Worm (Caenorhabditis elegans) whole organism, early embryonic: Measurements from ENCODE around the gene exc-13.

Source experiments
- B0310.2 ChIP-seq: sonication (generic microtip); optimal IDR thresholded peaks from 2 replicates; lab custom pipeline; 2016; ENCODE audit warnings: mild to moderate bottlenecking, missing genetic modification characterization, missing compliant biosample characterization
- F13C5.2 ChIP-seq: sonication (generic microtip); optimal IDR thresholded peaks from 2 replicates; lab custom pipeline; 2017; ENCODE audit warnings: mild to moderate bottlenecking, missing genetic modification characterization, inconsistent platforms, missing compliant biosample characterization
- aly-1 ChIP-seq: sonication (generic microtip); optimal IDR thresholded peaks from 2 replicates; lab custom pipeline; 2016; ENCODE audit warnings: missing genetic modification characterization, missing compliant biosample characterization
- ama-1 ChIP-seq: fragments of 150-350 bp; optimal IDR thresholded peaks from 2 replicates; lab custom pipeline; 2014
- ceh-13 ChIP-seq: fragments of 200-800 bp; sonication (Bioruptor generic); optimal IDR thresholded peaks from 2 replicates; lab custom pipeline; 2018; ENCODE audit warnings: mild to moderate bottlenecking, missing genetic modification characterization, missing compliant biosample characterization
- ceh-36 ChIP-seq: sonication (generic microtip); optimal IDR thresholded peaks from 2 replicates; lab custom pipeline; 2016; ENCODE audit warnings: missing genetic modification characterization, inconsistent platforms, missing compliant biosample characterization
- ets-7 ChIP-seq: sonication (generic microtip); optimal IDR thresholded peaks from 2 replicates; lab custom pipeline; 2016; ENCODE audit warnings: missing genotype, missing genetic modification characterization, missing compliant biosample characterization
- flt-1 ChIP-seq: fragments of 200-800 bp; sonication (Bioruptor generic); IDR thresholded peaks from 2 replicates; pipeline ENCODE4 v1.3.6; 2022; ENCODE audit warnings: missing genetic modification characterization, missing compliant biosample characterization
- hmbx-1 ChIP-seq: sonication (generic microtip); optimal IDR thresholded peaks from 2 replicates; lab custom pipeline; 2016; ENCODE audit warnings: mild to moderate bottlenecking, missing genetic modification characterization, missing compliant biosample characterization
- hmg-4 ChIP-seq: fragments of 200-800 bp; sonication (Bioruptor generic); optimal IDR thresholded peaks from 2 replicates; lab custom pipeline; 2018; ENCODE audit warnings: mild to moderate bottlenecking, missing genetic modification characterization, missing compliant biosample characterization
- hnd-1 ChIP-seq: sonication (generic microtip); optimal IDR thresholded peaks from 2 replicates; lab custom pipeline; 2016; ENCODE audit warnings: missing genetic modification characterization, missing compliant biosample characterization
- pes-1 ChIP-seq: fragments of 200-800 bp; sonication (Bioruptor generic); IDR thresholded peaks from 2 replicates; pipeline ENCODE4 v1.3.6; 2022; ENCODE audit warnings: missing genetic modification reagents, missing genetic modification characterization, missing compliant biosample characterization
- scrt-1 ChIP-seq: fragments of 200-800 bp; sonication (Bioruptor generic); IDR thresholded peaks from 2 replicates; pipeline ENCODE4 v1.3.6; 2022; ENCODE audit warnings: missing genetic modification characterization, missing compliant biosample characterization
- sea-1 ChIP-seq: fragments of 200-800 bp; sonication (Bioruptor generic); conservative IDR thresholded peaks from 2 replicates; pipeline ENCODE4 v1.3.6; 2022; ENCODE audit warnings: missing genetic modification characterization, missing compliant biosample characterization
- tbx-11 ChIP-seq: fragments of 200-800 bp; sonication (Bioruptor generic); IDR thresholded peaks from 2 replicates; pipeline ENCODE4 v1.3.6; 2022; ENCODE audit warnings: missing genetic modification characterization, missing compliant biosample characterization
- tbx-37 ChIP-seq: fragments of 200-800 bp; sonication (Bioruptor generic); conservative IDR thresholded peaks from 2 replicates; pipeline ENCODE4 v1.3.6; 2022; ENCODE audit warnings: missing genetic modification reagents, missing genetic modification characterization, missing compliant biosample characterization
- tra-4 ChIP-seq: sonication (generic microtip); optimal IDR thresholded peaks from 2 replicates; lab custom pipeline; 2017; ENCODE audit warnings: missing genetic modification characterization, missing compliant biosample characterization

Gene exc-13

ce11 chrV:7369578-7369977 is 4.5 kb downstream of the exc-13 start, which contains the start of gene srj-14:
Gene srj-14, plus strand, starts transcription at chrV:7369708.
- TF ChIP-seq aly-1 (no peak), ceh-13 (GFP tag; lab: Kevin White, UChicago) (no peak), hmg-4 (GFP tag; lab: Kevin White, UChicago) (no peak), flt-1 (GFP tag; lab: Robert Waterston, UW) (no peak), ama-1 (lab: Kevin White, UChicago) (no peak), sea-1 (GFP tag; lab: Robert Waterston, UW) (no peak), scrt-1 (no peak), pes-1 (no peak), F13C5.2 (tag; lab: Kevin White, UChicago) (no peak), tra-4 (tag; lab: Kevin White, UChicago) (no peak), tbx-37 (GFP tag; lab: Robert Waterston, UW) (no peak), ceh-36 (tag; lab: Kevin White, UChicago) (no peak), tbx-11 (GFP tag; lab: Robert Waterston, UW) (no peak), B0310.2 (tag; lab: Kevin White, UChicago) (no peak), ets-7 (tag; lab: Kevin White, UChicago) (no peak), hnd-1 (tag; lab: Kevin White, UChicago) (no peak), hmbx-1 (no peak)

ce11 chrV:7374090-7374489 is 9.0 kb downstream of the exc-13 start, which contains the start of gene srx-56:
Gene srx-56, plus strand, starts transcription at chrV:7374390.
- TF ChIP-seq ceh-13 (GFP tag; lab: Kevin White, UChicago) (no peak), ceh-36 (tag; lab: Kevin White, UChicago) (no peak), ama-1 (lab: Kevin White, UChicago) (no peak), hnd-1 (tag; lab: Kevin White, UChicago) (no peak)

ce11 chrV:7379384-7379783 is 14.3 kb downstream of the exc-13 start, which contains the start of gene srsx-24:
Gene srsx-24, minus strand, starts transcription at chrV:7379484.
- TF ChIP-seq sea-1 (GFP tag; lab: Robert Waterston, UW): no peak
- no peak for TF ChIP-seq hmg-4 (GFP tag; lab: Kevin White, UChicago)
- TF ChIP-seq tbx-37 (GFP tag; lab: Robert Waterston, UW): no peak
- TF ChIP-seq tbx-11 (GFP tag; lab: Robert Waterston, UW): no peak
- TF ChIP-seq aly-1: no peak
- TF ChIP-seq hnd-1 (tag; lab: Kevin White, UChicago): no peak
- no peak for TF ChIP-seq tra-4 (tag; lab: Kevin White, UChicago)
- TF ChIP-seq hmbx-1: no peak
- TF ChIP-seq ama-1 (lab: Kevin White, UChicago): no peak
- TF ChIP-seq flt-1 (GFP tag; lab: Robert Waterston, UW): no peak
- TF ChIP-seq ets-7 (tag; lab: Kevin White, UChicago): no peak
- no peak for TF ChIP-seq pes-1
- no peak for TF ChIP-seq scrt-1

DNA sequence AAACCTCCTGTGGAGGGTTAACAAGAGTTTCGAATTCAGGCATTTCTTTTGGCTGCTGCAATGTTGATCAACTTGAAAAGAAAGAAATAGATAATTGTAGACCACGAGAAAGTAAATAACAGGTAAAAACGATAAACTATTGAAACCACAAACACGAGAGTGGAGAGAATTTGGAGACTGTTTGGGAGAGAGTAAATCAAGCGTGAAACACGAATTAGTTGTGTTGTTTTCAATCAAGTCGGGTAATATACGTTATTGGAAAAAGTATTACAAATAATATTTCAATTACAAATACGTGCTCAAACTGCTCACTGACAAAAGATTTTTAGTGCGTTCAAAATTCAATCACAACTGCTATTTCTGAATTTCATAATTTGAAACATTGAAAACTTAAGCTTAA is 16.0 kb downstream of the exc-13 start, which contains the start of gene C03G6.17:
Gene C03G6.17, minus strand, starts transcription at position 101 of the 400 bp plus-strand sequence.
- TF ChIP-seq aly-1 (no peak), tra-4 (tag; lab: Kevin White, UChicago) (no peak), ceh-36 (tag; lab: Kevin White, UChicago) (no peak), flt-1 (GFP tag; lab: Robert Waterston, UW) (no peak)

DNA sequence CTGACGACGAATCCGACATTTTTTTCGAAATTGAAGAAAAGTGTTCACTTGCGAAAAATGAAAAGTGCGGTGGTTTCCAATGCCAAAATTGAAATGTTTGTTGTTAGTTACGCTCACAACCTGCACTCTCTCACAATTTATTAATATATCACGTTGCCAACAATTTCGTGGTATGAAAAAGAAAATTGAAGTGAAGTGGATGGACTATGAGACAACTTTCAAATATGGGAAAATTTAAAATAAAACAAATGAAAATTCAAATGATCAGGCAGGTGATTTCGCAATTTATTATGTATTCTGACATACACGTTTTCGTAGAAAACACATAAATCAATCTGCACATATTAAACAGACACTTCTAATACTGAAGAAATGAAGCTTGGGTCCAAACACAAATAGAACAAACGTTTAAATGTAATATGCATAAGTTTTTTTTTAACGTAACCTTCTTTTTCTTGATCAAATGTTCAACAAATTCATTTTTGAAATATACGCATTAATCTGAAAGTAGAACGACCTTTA is 21.1 kb downstream of the exc-13 start, which contains the start of gene srp-6:
Gene srp-6, minus strand, starts transcription at position 51 of the 522 bp plus-strand sequence.
- TF ChIP-seq ceh-36 (tag; lab: Kevin White, UChicago) (no peak), aly-1 (no peak), ets-7 (tag; lab: Kevin White, UChicago) (no peak), hmg-4 (GFP tag; lab: Kevin White, UChicago) (no peak), B0310.2 (tag; lab: Kevin White, UChicago) (no peak), ceh-13 (GFP tag; lab: Kevin White, UChicago) (no peak), tra-4 (tag; lab: Kevin White, UChicago) (no peak), hmbx-1 (no peak), scrt-1 (no peak), flt-1 (GFP tag; lab: Robert Waterston, UW) (no peak), F13C5.2 (tag; lab: Kevin White, UChicago) (no peak), sea-1 (GFP tag; lab: Robert Waterston, UW) (no peak), hnd-1 (tag; lab: Kevin White, UChicago) (no peak), ama-1 (lab: Kevin White, UChicago) (no peak), tbx-11 (GFP tag; lab: Robert Waterston, UW) (no peak), pes-1 (no peak), tbx-37 (GFP tag; lab: Robert Waterston, UW) (no peak)

- no peak for TF ChIP-seq ceh-13 (GFP tag; lab: Kevin White, UChicago)
- no peak for TF ChIP-seq tbx-37 (GFP tag; lab: Robert Waterston, UW)
- TF ChIP-seq scrt-1: no peak
- TF ChIP-seq hmg-4 (GFP tag; lab: Kevin White, UChicago): no peak
- TF ChIP-seq tbx-11 (GFP tag; lab: Robert Waterston, UW): no peak
- no peak for TF ChIP-seq B0310.2 (tag; lab: Kevin White, UChicago)
- no peak for TF ChIP-seq aly-1
- no peak for TF ChIP-seq ceh-36 (tag; lab: Kevin White, UChicago)
- no peak for TF ChIP-seq sea-1 (GFP tag; lab: Robert Waterston, UW)
- TF ChIP-seq flt-1 (GFP tag; lab: Robert Waterston, UW): no peak
Observed at ce11 chrV:7387755-7388154, 22.7 kb downstream of the exc-13 start, which contains the start of gene C02H6.3. Gene C02H6.3, minus strand, starts transcription at chrV:7387855.

DNA sequence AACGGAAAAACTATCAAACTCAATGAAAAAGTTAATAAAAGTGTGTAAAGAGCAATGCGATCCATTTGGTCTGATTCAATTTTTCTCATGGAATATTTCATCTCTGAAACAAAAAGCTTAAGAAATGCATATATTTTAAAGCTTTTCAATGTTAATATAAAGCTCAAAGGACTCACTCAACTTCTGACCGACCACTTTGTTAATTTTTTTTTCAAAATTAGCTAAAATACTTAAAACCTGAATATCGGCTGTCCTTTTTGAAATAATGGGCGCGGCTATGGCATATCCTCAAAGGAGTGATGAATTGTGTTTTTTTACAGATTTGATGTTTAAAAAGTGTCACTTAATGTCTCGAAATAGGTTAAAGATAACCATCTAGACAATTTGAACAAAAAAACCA is 24.7 kb downstream of the exc-13 start, which contains the start of gene C02H6.1:
Gene C02H6.1, minus strand, starts transcription at position 101 of the 400 bp plus-strand sequence.
- TF ChIP-seq aly-1 (no peak), ceh-36 (tag; lab: Kevin White, UChicago) (no peak), tbx-37 (GFP tag; lab: Robert Waterston, UW) (no peak), hmbx-1 (no peak), flt-1 (GFP tag; lab: Robert Waterston, UW) (no peak), ama-1 (lab: Kevin White, UChicago) (no peak), hmg-4 (GFP tag; lab: Kevin White, UChicago) (no peak), ceh-13 (GFP tag; lab: Kevin White, UChicago) (no peak), sea-1 (GFP tag; lab: Robert Waterston, UW) (no peak)
